Fruit fly (Drosophila melanogaster): ENCODE data around the gene CG12310.

The CG12310 gene

dm6 chr3L:15047606-15048005 is 3.0 kb downstream of the CG12310 start:
- TF ChIP-seq CG6808 (GFP tag; optimal IDR thresholded peaks at IDR 0.05) (no peak), Hr4 (GFP tag; optimal IDR thresholded peaks at IDR 0.05) (no peak), Eip75B (GFP tag; optimal IDR thresholded peaks at IDR 0.05) (no peak), Met (GFP tag; optimal IDR thresholded peaks at IDR 0.05) (no peak), spab (GFP tag; optimal IDR thresholded peaks at IDR 0.05) (no peak), eg (GFP tag; IDR thresholded peaks at IDR 0.05) (no peak), lz (GFP tag; optimal IDR thresholded peaks at IDR 0.05) (no peak)

DNA sequence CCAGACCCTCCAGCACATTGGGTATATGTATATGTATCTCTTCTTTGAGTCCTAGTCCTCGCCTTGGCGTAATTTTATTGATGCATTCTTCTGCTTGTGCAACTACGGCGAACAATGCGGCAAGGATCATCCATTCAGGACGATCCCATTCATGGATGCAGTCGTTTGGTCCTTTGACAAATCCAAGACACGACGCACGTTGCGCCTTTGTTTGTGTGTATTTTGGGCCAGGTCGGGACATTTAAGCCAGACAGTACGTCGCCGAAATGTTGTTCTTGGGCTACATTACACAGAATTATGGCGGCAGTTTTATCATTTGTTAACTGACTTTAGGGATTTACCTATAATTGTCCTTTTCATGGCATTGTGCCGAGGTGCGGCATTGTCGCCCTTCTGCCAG is 5.5 kb downstream of the CG12310 start:
- TF ChIP-seq net (GFP tag; optimal IDR thresholded peaks at IDR 0.05) (no peak), fd59A (GFP tag; optimal IDR thresholded peaks at IDR 0.05) (no peak), spab (GFP tag; optimal IDR thresholded peaks at IDR 0.05) (no peak), CG11902 (GFP tag; optimal IDR thresholded peaks at IDR 0.05) (no peak), CG34406 (GFP tag; optimal IDR thresholded peaks at IDR 0.05) (no peak), CG6163 (GFP tag; IDR thresholded peaks at IDR 0.05) (no peak), Ets96B (tag; optimal IDR thresholded peaks at IDR 0.05) (no peak), Gug (GFP tag; IDR thresholded peaks at IDR 0.05) (no peak), vri (GFP tag; optimal IDR thresholded peaks at IDR 0.05) (no peak), pdm3 (GFP tag; optimal IDR thresholded peaks at IDR 0.05) (no peak), achi (GFP tag; optimal IDR thresholded peaks at IDR 0.05) (no peak), CG31627 (GFP tag; optimal IDR thresholded peaks at IDR 0.05) (no peak), Sox102F (GFP tag; optimal IDR thresholded peaks at IDR 0.05) (no peak)

- no peak for TF ChIP-seq CG4318 (GFP tag; optimal IDR thresholded peaks at IDR 0.05)
- no peak for TF ChIP-seq Sox102F (GFP tag; optimal IDR thresholded peaks at IDR 0.05)
- TF ChIP-seq CG10669 (GFP tag; optimal IDR thresholded peaks at IDR 0.05), result no peak
- no peak for TF ChIP-seq CG8319 (GFP tag; optimal IDR thresholded peaks at IDR 0.05)
- TF ChIP-seq CG10631 (GFP tag; optimal IDR thresholded peaks at IDR 0.05), result no peak
- TF ChIP-seq fkh (GFP tag; optimal IDR thresholded peaks at IDR 0.05), result no peak
- no peak for TF ChIP-seq dsx (GFP tag; optimal IDR thresholded peaks at IDR 0.05; ENCODE audit: poor library complexity, severe bottlenecking)
- TF ChIP-seq CG15336 (GFP tag; IDR thresholded peaks at IDR 0.05), result no peak
- TF ChIP-seq Sox14 (GFP tag; optimal IDR thresholded peaks at IDR 0.05), result no peak
- no peak for TF ChIP-seq eg (GFP tag; IDR thresholded peaks at IDR 0.05)
- TF ChIP-seq CG6163 (GFP tag; IDR thresholded peaks at IDR 0.05), result no peak
- TF ChIP-seq CG8632 (GFP tag; optimal IDR thresholded peaks at IDR 0.05), result no peak
- TF ChIP-seq Hr38 (GFP tag; optimal IDR thresholded peaks at IDR 0.05), result no peak
- TF ChIP-seq dac (GFP tag; optimal IDR thresholded peaks at IDR 0.05), result no peak
- TF ChIP-seq svp (GFP tag), result no peak
- no peak for TF ChIP-seq Sox15 (GFP tag; optimal IDR thresholded peaks at IDR 0.05)
- no peak for TF ChIP-seq CG6808 (GFP tag; optimal IDR thresholded peaks at IDR 0.05)
- no peak for TF ChIP-seq Eip75B (GFP tag; optimal IDR thresholded peaks at IDR 0.05)
- no peak for TF ChIP-seq vri (GFP tag; optimal IDR thresholded peaks at IDR 0.05)
These were observed 6.7 kb downstream of the CG12310 start, which contains the start of gene ind for dm6 chr3L:15043874-15044336. ind (minus strand) TSS chr3L:15043924.

dm6 chr3L:15043465-15043864 is 7.1 kb downstream of the CG12310 start:
- TF ChIP-seq CG6792 (GFP tag; optimal IDR thresholded peaks at IDR 0.05) (no peak), achi (GFP tag; optimal IDR thresholded peaks at IDR 0.05) (no peak), esn (GFP tag; optimal IDR thresholded peaks at IDR 0.05) (no peak), CG1621 (tag; optimal IDR thresholded peaks at IDR 0.05) (no peak), Eip75B (GFP tag; optimal IDR thresholded peaks at IDR 0.05) (no peak), fkh (GFP tag; optimal IDR thresholded peaks at IDR 0.05) (no peak), spab (GFP tag; optimal IDR thresholded peaks at IDR 0.05) (no peak), dsx (GFP tag; optimal IDR thresholded peaks at IDR 0.05; ENCODE audit: poor library complexity, severe bottlenecking) (no peak), Eip93F (GFP tag; optimal IDR thresholded peaks at IDR 0.05) (no peak), Met (GFP tag; optimal IDR thresholded peaks at IDR 0.05) (no peak), Lpt (GFP tag; optimal IDR thresholded peaks at IDR 0.05) (no peak), CG32006 (GFP tag; optimal IDR thresholded peaks at IDR 0.05) (no peak), CG16779 (tag; optimal IDR thresholded peaks at IDR 0.05) (no peak), CG11762 (GFP tag; optimal IDR thresholded peaks at IDR 0.05; ENCODE audit: insufficient read depth) (no peak), Sox102F (GFP tag; optimal IDR thresholded peaks at IDR 0.05) (no peak), Ets21C (GFP tag; optimal IDR thresholded peaks at IDR 0.05) (no peak), net (GFP tag; optimal IDR thresholded peaks at IDR 0.05) (no peak), Ets96B (tag; optimal IDR thresholded peaks at IDR 0.05) (no peak), CG3919 (GFP tag; optimal IDR thresholded peaks at IDR 0.05) (no peak), CG10631 (GFP tag; optimal IDR thresholded peaks at IDR 0.05) (no peak)

Data from whole organism, prepupa.